Worm (Caenorhabditis elegans): Measurements from ENCODE around the gene C14A6.5.

ce11 chrV:18195006-18195405 is 30.3 kb upstream of the C14A6.5 start, which contains the start of gene F16H6.3:
- TF ChIP-seq egl-44 (GFP tag; IDR thresholded peaks at IDR 0.05) (no peak), nfyb-1 (GFP tag; IDR thresholded peaks at IDR 0.05) (no peak), ceh-79 (tag; optimal IDR thresholded peaks at IDR 0.05) (no peak), attf-6 (GFP tag; IDR thresholded peaks at IDR 0.05) (no peak), tbp1 (GFP tag; optimal IDR thresholded peaks at IDR 0.05) (no peak), B0261.1 (tag; optimal IDR thresholded peaks at IDR 0.05) (no peak), pha-4 (tag; optimal IDR thresholded peaks at IDR 0.05) (no peak)
